Fruit fly (Drosophila melanogaster): ENCODE data around the gene CG42823.

DNA sequence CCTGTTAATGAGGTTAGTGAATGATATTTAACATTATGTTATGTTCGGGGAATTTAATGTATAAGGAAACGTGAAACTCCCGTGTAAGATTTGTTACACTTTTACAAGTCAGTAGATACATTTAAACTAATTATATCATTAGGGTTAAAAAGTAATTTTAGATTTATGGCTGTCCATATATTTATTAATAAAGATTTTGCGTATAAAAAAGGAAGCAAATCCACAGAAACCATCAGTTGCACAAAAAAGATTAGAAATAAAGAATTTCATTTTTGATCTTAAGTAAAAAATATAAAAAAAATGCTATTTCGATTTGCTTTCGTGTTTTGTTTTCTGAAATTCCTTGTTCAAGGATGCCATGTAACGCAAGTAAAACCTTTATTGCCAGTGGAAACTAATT is 15.4 kb upstream of the CG42823 start, which contains the start of gene CG42835:
- TF ChIP-seq Eip78C (GFP tag) (no peak), Sox14 (GFP tag; optimal IDR thresholded peaks at IDR 0.05) (no peak), CG16779 (tag; optimal IDR thresholded peaks at IDR 0.05) (no peak), Hr4 (GFP tag; optimal IDR thresholded peaks at IDR 0.05) (no peak), CG11294 (GFP tag; IDR thresholded peaks at IDR 0.05) (no peak), Eip93F (GFP tag; optimal IDR thresholded peaks at IDR 0.05) (no peak), dac (GFP tag; optimal IDR thresholded peaks at IDR 0.05) (no peak), CG10669 (GFP tag; optimal IDR thresholded peaks at IDR 0.05) (no peak), CG6163 (GFP tag; IDR thresholded peaks at IDR 0.05) (no peak), CG8319 (GFP tag; optimal IDR thresholded peaks at IDR 0.05) (no peak)

Data from whole organism, prepupa.